Worm (Caenorhabditis elegans) whole organism, midembryonic: ENCODE results near the gene ife-1.

ENCODE experiments used
- T22C8.4 ChIP-seq: fragments of 200-800 bp; sonication (Bioruptor generic); IDR thresholded peaks from 2 replicates; pipeline ENCODE4 v1.3.6; 2022; ENCODE audit warnings: missing genetic modification characterization, missing compliant biosample characterization
- cog-1 ChIP-seq: sonication (generic microtip); optimal IDR thresholded peaks from 2 replicates; lab custom pipeline; 2016; ENCODE audit warnings: missing genetic modification characterization, missing compliant biosample characterization
- flt-1 ChIP-seq: fragments of 200-800 bp; sonication (Bioruptor generic); IDR thresholded peaks from 2 replicates; pipeline ENCODE4 v1.3.6; 2022; ENCODE audit warnings: missing genetic modification characterization, missing compliant biosample characterization
- klf-2 ChIP-seq: fragments of 200-800 bp; sonication (Bioruptor generic); conservative IDR thresholded peaks from 2 replicates; pipeline ENCODE4 v1.3.6; 2022; ENCODE audit warnings: missing genetic modification reagents, missing genetic modification characterization, missing compliant biosample characterization
- med-1 ChIP-seq: sonication (generic microtip); optimal IDR thresholded peaks from 2 replicates; lab custom pipeline; 2017; ENCODE audit warnings: missing genetic modification characterization, mild to moderate bottlenecking, missing compliant biosample characterization, antibody characterized with exemption, missing genetic modification reagents; ENCODE audit not compliant: insufficient read depth
- ref-1 ChIP-seq: fragments of 200-800 bp; sonication (Bioruptor generic); conservative IDR thresholded peaks from 2 replicates; pipeline ENCODE4 v1.3.6; 2022; ENCODE audit warnings: missing genetic modification reagents, missing genetic modification characterization, missing compliant biosample characterization
- tab-1 ChIP-seq: fragments of 200-800 bp; sonication (Bioruptor generic); IDR thresholded peaks from 2 replicates; pipeline ENCODE4 v1.3.6; 2022; ENCODE audit warnings: missing genetic modification characterization, missing compliant biosample characterization
- ztf-23 ChIP-seq: fragments of 200-800 bp; sonication (Bioruptor generic); IDR thresholded peaks from 2 replicates; pipeline ENCODE4 v1.3.6; 2022; ENCODE audit warnings: missing genetic modification reagents, missing genetic modification characterization, missing compliant biosample characterization
- ztf-29 ChIP-seq: fragments of 200-800 bp; sonication (Bioruptor generic); IDR thresholded peaks from 2 replicates; pipeline ENCODE4 v1.3.6; 2022; ENCODE audit warnings: missing genetic modification reagents, missing genetic modification characterization, missing compliant biosample characterization

Gene ife-1

DNA sequence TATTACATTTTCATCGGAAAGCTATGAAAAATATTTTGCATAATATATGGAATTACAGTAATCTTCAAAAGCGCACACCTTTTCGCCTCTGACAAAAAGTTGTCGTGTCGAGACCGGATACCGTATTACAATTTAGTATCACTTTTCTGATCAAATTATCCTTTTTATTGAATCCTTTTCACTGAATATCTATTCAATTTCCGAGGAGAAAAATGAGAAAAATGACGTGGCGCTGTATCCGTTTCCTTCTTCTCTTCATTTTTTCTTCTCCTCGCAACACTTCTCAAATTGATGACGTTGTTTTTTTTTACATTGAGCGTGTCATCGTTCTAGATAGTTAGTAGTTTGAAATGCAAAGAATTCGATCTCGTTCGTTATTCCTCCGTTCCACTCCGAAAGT lies 7.7 kb downstream of the ife-1 start:
- TF ChIP-seq ref-1 (GFP tag; lab: Robert Waterston, UW) (no peak), cog-1 (tag; lab: Kevin White, UChicago) (no peak), med-1 (GFP tag; lab: Kevin White, UChicago) (no peak), flt-1 (GFP tag; lab: Robert Waterston, UW) (no peak), klf-2 (GFP tag; lab: Robert Waterston, UW) (no peak), ztf-23 (no peak), tab-1 (no peak), ztf-29 (GFP tag; lab: Robert Waterston, UW) (no peak)

- no peak for TF ChIP-seq med-1 (GFP tag; lab: Kevin White, UChicago)
- TF ChIP-seq cog-1 (tag; lab: Kevin White, UChicago) = no peak
- no peak for TF ChIP-seq tab-1
- TF ChIP-seq ztf-29 (GFP tag; lab: Robert Waterston, UW) = no peak
- no peak for TF ChIP-seq T22C8.4 (GFP tag; lab: Robert Waterston, UW)
- TF ChIP-seq ref-1 (GFP tag; lab: Robert Waterston, UW) = no peak
- no peak for TF ChIP-seq ztf-23
- no peak for TF ChIP-seq klf-2 (GFP tag; lab: Robert Waterston, UW)
- TF ChIP-seq flt-1 (GFP tag; lab: Robert Waterston, UW) = no peak
These were observed 16.0 kb downstream of the ife-1 start, which contains the start of gene F53A2.9 for ce11 chrIII:13359256-13359655. TSS of gene F53A2.9 (minus strand) at chrIII:13359356.

ce11 chrIII:13359847-13360246 lies 16.6 kb downstream of the ife-1 start:
- TF ChIP-seq flt-1 (GFP tag; lab: Robert Waterston, UW) = 0 out of 2 replicates have a peak, but pooled peaks have one; percentile 44
- TF ChIP-seq tab-1 = no peak
- no peak for TF ChIP-seq klf-2 (GFP tag; lab: Robert Waterston, UW)
- no peak for TF ChIP-seq T22C8.4 (GFP tag; lab: Robert Waterston, UW)
- TF ChIP-seq cog-1 (tag; lab: Kevin White, UChicago) = no peak
- TF ChIP-seq ztf-29 (GFP tag; lab: Robert Waterston, UW) = no peak
- no peak for TF ChIP-seq med-1 (GFP tag; lab: Kevin White, UChicago)
- no peak for TF ChIP-seq ztf-23

ce11 chrIII:13370980-13371379 lies 27.8 kb downstream of the ife-1 start, which contains the start of gene T03F6.9:
TSS of gene T03F6.9 (minus strand) at chrIII:13371080.
- no peak for TF ChIP-seq T22C8.4 (GFP tag; lab: Robert Waterston, UW)
- no peak for TF ChIP-seq klf-2 (GFP tag; lab: Robert Waterston, UW)
- TF ChIP-seq tab-1 = no peak
- no peak for TF ChIP-seq cog-1 (tag; lab: Kevin White, UChicago)
- no peak for TF ChIP-seq ztf-29 (GFP tag; lab: Robert Waterston, UW)
- no peak for TF ChIP-seq ref-1 (GFP tag; lab: Robert Waterston, UW)
- TF ChIP-seq ztf-23 = no peak

DNA sequence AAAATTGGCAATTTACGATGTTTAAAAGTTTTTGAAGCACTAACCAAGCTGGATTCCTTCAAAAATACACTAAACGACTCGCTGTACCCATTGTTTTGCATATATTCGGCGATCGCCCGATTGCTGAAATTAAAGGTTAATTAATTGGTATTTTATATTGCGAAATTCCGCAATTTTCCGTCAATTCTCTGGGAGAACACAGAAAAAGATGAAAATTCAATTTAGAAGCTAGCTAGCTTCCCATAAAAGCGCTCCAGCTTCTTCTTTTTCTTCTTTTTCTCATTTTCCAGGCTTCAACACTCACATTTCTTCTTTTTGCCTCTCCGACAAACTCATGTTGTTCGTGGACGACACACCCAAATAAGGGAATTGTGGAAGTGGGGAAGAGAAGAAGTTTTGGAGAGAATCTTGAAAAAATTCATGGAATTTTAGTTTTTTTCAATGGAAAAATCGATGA lies 33.1 kb downstream of the ife-1 start, which contains the start of gene lis-1:
lis-1 (minus strand) TSS at position 407 of the 457 bp plus-strand sequence.
- TF ChIP-seq klf-2 (GFP tag; lab: Robert Waterston, UW) (no peak), tab-1 (no peak), ref-1 (GFP tag; lab: Robert Waterston, UW) (no peak), ztf-23 (no peak), cog-1 (tag; lab: Kevin White, UChicago) (no peak), T22C8.4 (GFP tag; lab: Robert Waterston, UW) (no peak)

DNA sequence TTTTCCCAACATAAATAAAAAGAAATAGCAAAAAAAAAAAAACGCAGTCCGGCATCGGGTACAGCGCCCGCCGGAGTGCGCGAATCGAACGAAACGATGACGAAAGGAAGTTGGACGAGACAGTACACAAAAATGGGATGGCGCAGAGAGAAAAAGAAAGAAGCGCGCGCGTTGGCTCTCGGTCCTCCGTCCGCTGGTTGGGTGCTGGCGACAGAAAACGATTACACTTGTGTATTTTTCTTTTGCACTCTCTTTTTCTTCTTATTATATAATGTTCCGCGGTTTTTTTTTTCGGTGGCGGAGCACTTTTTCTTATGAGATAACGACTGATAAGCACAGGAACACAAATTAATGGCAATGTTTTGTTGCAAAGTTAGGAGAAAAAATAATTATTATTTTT lies 34.0 kb downstream of the ife-1 start:
- TF ChIP-seq tab-1 = no peak
- no peak for TF ChIP-seq klf-2 (GFP tag; lab: Robert Waterston, UW)
- no peak for TF ChIP-seq med-1 (GFP tag; lab: Kevin White, UChicago)
- no peak for TF ChIP-seq cog-1 (tag; lab: Kevin White, UChicago)
- no peak for TF ChIP-seq flt-1 (GFP tag; lab: Robert Waterston, UW)
- TF ChIP-seq ztf-23 = no peak
- TF ChIP-seq ref-1 (GFP tag; lab: Robert Waterston, UW) = no peak
- TF ChIP-seq ztf-29 (GFP tag; lab: Robert Waterston, UW) = no peak

ce11 chrIII:13378242-13378641 lies 35.0 kb downstream of the ife-1 start, which contains the start of gene T03F6.10:
TSS of gene T03F6.10 (minus strand) at chrIII:13378342.
- TF ChIP-seq tab-1 (no peak), ref-1 (GFP tag; lab: Robert Waterston, UW) (no peak), flt-1 (GFP tag; lab: Robert Waterston, UW) (no peak), T22C8.4 (GFP tag; lab: Robert Waterston, UW) (no peak), med-1 (GFP tag; lab: Kevin White, UChicago) (no peak), klf-2 (GFP tag; lab: Robert Waterston, UW) (no peak), cog-1 (tag; lab: Kevin White, UChicago) (no peak), ztf-29 (GFP tag; lab: Robert Waterston, UW) (no peak), ztf-23 (no peak)

ce11 chrIII:13380196-13380595 lies 37.0 kb downstream of the ife-1 start, which contains the start of gene T03F6.6:
TSS of gene T03F6.6 (minus strand) at chrIII:13380296.
- TF ChIP-seq ztf-23 = no peak
- TF ChIP-seq cog-1 (tag; lab: Kevin White, UChicago) = no peak
- no peak for TF ChIP-seq ref-1 (GFP tag; lab: Robert Waterston, UW)
- TF ChIP-seq flt-1 (GFP tag; lab: Robert Waterston, UW) = no peak
- no peak for TF ChIP-seq med-1 (GFP tag; lab: Kevin White, UChicago)
- no peak for TF ChIP-seq tab-1
- no peak for TF ChIP-seq ztf-29 (GFP tag; lab: Robert Waterston, UW)

DNA sequence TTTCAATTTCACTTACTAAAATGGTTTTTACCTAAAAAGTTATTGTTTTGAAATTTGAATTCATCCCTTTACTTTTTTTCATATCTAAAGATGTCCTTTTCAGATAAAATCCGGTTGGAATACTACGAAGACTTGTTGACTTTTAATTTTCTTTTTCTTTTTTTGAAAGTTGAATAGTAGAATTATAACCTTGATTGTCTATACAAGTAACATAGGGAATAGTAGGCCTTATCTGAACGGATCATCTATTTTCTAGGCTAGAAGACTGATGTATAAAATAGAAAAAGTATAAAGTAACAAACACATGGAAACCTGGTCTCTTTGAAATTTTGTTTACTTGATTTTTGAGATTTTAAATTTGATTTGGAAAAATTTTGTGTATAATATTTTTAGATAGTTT lies 37.7 kb downstream of the ife-1 start:
- no peak for TF ChIP-seq med-1 (GFP tag; lab: Kevin White, UChicago)

ce11 chrIII:13381684-13382083 lies 38.5 kb downstream of the ife-1 start:
- TF ChIP-seq med-1 (GFP tag; lab: Kevin White, UChicago) (no peak), ref-1 (GFP tag; lab: Robert Waterston, UW) (no peak), ztf-23 (no peak), flt-1 (GFP tag; lab: Robert Waterston, UW) (no peak), T22C8.4 (GFP tag; lab: Robert Waterston, UW) (no peak)
